Fruit fly (Drosophila melanogaster) whole organism, embryonic: ENCODE data around the gene Nle.
A peak's percentile ranks its signal among the peaks of the same experiment; 100 is the strongest.

Source experiments
- Adf1 ChIP-seq: fragments of 200-800 bp; sonication (Bioruptor generic); IDR thresholded peaks from 2 replicates; pipeline ENCODE4 v1.3.6; 2022; ENCODE audit warnings: missing biosample characterization, missing genetic modification characterization
- Bgb ChIP-seq: fragments of 200-800 bp; sonication (Bioruptor generic); IDR thresholded peaks from 2 replicates; pipeline ENCODE4 v1.3.6; 2022; ENCODE audit warnings: missing biosample characterization, missing genetic modification characterization; ENCODE audit not compliant: partially characterized antibody
- CG10462 ChIP-seq: fragments of 200-800 bp; sonication (Bioruptor generic); optimal IDR thresholded peaks from 2 replicates; lab custom pipeline; 2016; ENCODE audit warnings: missing biosample characterization, missing genetic modification characterization
- CG11456 ChIP-seq: fragments of 200-800 bp; sonication (Bioruptor generic); IDR thresholded peaks from 3 replicates; pipeline ENCODE4 v1.3.6; 2022; ENCODE audit warnings: missing biosample characterization, missing genetic modification characterization
- CG11696 ChIP-seq: fragments of 200-800 bp; sonication (Bioruptor generic); IDR thresholded peaks from 2 replicates; pipeline ENCODE4 v1.3.6; 2022; ENCODE audit warnings: missing biosample characterization, missing genetic modification characterization
- CG12071 ChIP-seq: fragments of 200-800 bp; sonication (Bioruptor generic); optimal IDR thresholded peaks from 3 replicates; lab custom pipeline; 2018; ENCODE audit warnings: missing biosample characterization, mild to moderate bottlenecking, missing genetic modification characterization
- CG13287 ChIP-seq: fragments of 200-800 bp; sonication (Bioruptor generic); IDR thresholded peaks from 2 replicates; pipeline ENCODE4 v1.3.6; 2022; ENCODE audit warnings: missing biosample characterization, missing genetic modification characterization; ENCODE audit not compliant: partially characterized antibody
- CG14441 ChIP-seq: fragments of 200-800 bp; sonication (Bioruptor generic); IDR thresholded peaks from 2 replicates; pipeline ENCODE4 v1.3.6; 2022; ENCODE audit warnings: missing biosample characterization, missing genetic modification characterization
- CG16779 ChIP-seq: fragments of 200-800 bp; sonication (Bioruptor generic); IDR thresholded peaks from 2 replicates; pipeline ENCODE4 v1.3.6; 2022; ENCODE audit warnings: missing biosample characterization, missing genetic modification characterization
- CG17186 ChIP-seq: fragments of 200-800 bp; sonication (Bioruptor generic); optimal IDR thresholded peaks from 3 replicates; lab custom pipeline; 2017; ENCODE audit warnings: missing biosample characterization, missing genetic modification reagents, missing genetic modification characterization
- CG17328 ChIP-seq: fragments of 200-800 bp; sonication (Bioruptor generic); IDR thresholded peaks from 2 replicates; pipeline ENCODE4 v1.3.6; 2022; ENCODE audit warnings: missing biosample characterization, missing genetic modification characterization
- CG17361 ChIP-seq: fragments of 200-800 bp; sonication (Bioruptor generic); IDR thresholded peaks from 3 replicates; pipeline ENCODE4 v1.3.6; 2022; ENCODE audit warnings: missing biosample characterization, missing genetic modification characterization
- CG1832 ChIP-seq: fragments of 200-800 bp; sonication (Bioruptor generic); optimal IDR thresholded peaks from 2 replicates; lab custom pipeline; 2017; ENCODE audit warnings: missing biosample characterization, mild to moderate bottlenecking, missing genetic modification characterization, inconsistent platforms
- CG18476 ChIP-seq: fragments of 200-800 bp; sonication (Bioruptor generic); optimal IDR thresholded peaks from 2 replicates; lab custom pipeline; 2016; ENCODE audit warnings: missing biosample characterization, mild to moderate bottlenecking, missing genetic modification characterization
- CG31224 ChIP-seq: fragments of 200-800 bp; sonication (Bioruptor generic); IDR thresholded peaks from 2 replicates; pipeline ENCODE4 v1.3.6; 2022; ENCODE audit warnings: missing biosample characterization, missing genetic modification characterization
- CG32767 ChIP-seq: fragments of 200-800 bp; sonication (Bioruptor generic); IDR thresholded peaks from 2 replicates; pipeline ENCODE4 v1.3.6; 2022; ENCODE audit warnings: missing biosample characterization, missing genetic modification characterization
- CG33557 ChIP-seq: fragments of 200-800 bp; sonication (Bioruptor generic); optimal IDR thresholded peaks from 2 replicates; lab custom pipeline; 2019; ENCODE audit warnings: missing biosample characterization, mild to moderate bottlenecking, missing genetic modification characterization, moderate library complexity
- CG3847 ChIP-seq: fragments of 200-800 bp; sonication (Bioruptor generic); IDR thresholded peaks from 2 replicates; pipeline ENCODE4 v1.3.6; 2022; ENCODE audit warnings: missing biosample characterization, missing genetic modification characterization
- CG4360 ChIP-seq: fragments of 200-800 bp; sonication (Bioruptor generic); IDR thresholded peaks from 2 replicates; pipeline ENCODE4 v1.3.6; 2022; ENCODE audit warnings: missing biosample characterization, missing genetic modification characterization
- CG4617 ChIP-seq: fragments of 200-800 bp; sonication (Bioruptor generic); optimal IDR thresholded peaks from 3 replicates; lab custom pipeline; 2016; ENCODE audit warnings: missing biosample characterization, missing genetic modification characterization, borderline replicate concordance
- CG5245 ChIP-seq: fragments of 200-800 bp; sonication (Bioruptor generic); optimal IDR thresholded peaks from 3 replicates; lab custom pipeline; 2016; ENCODE audit warnings: missing biosample characterization, missing genetic modification characterization
- CG6791 ChIP-seq: fragments of 200-800 bp; sonication (Bioruptor generic); IDR thresholded peaks from 3 replicates; pipeline ENCODE4 v1.3.6; 2022; ENCODE audit warnings: missing biosample characterization, missing genetic modification characterization; ENCODE audit not compliant: partially characterized antibody
- CG6813 ChIP-seq: fragments of 200-800 bp; sonication (Bioruptor generic); optimal IDR thresholded peaks from 2 replicates; lab custom pipeline; 2017; ENCODE audit warnings: missing biosample characterization, missing genetic modification characterization, mild to moderate bottlenecking, moderate library complexity, missing genetic modification reagents
- CrebB ChIP-seq: fragments of 200-800 bp; sonication (Bioruptor generic); optimal IDR thresholded peaks from 3 replicates; lab custom pipeline; 2018; ENCODE audit warnings: missing biosample characterization, mild to moderate bottlenecking, missing genetic modification characterization
- E2f1 ChIP-seq: fragments of 200-800 bp; sonication (Bioruptor generic); IDR thresholded peaks from 2 replicates; pipeline ENCODE4 v1.3.6; 2022; ENCODE audit warnings: missing biosample characterization, missing genetic modification characterization
- H2.0 ChIP-seq: fragments of 200-800 bp; sonication (Bioruptor generic); IDR thresholded peaks from 2 replicates; pipeline ENCODE4 v1.3.6; 2022; ENCODE audit warnings: missing biosample characterization, missing genetic modification characterization
- Kr ChIP-seq: fragments of 200-800 bp; sonication (Bioruptor generic); optimal IDR thresholded peaks from 2 replicates; lab custom pipeline; 2017; ENCODE audit warnings: missing biosample characterization, mild to moderate bottlenecking, missing genetic modification characterization
- MBD-R2 ChIP-seq: fragments of 200-800 bp; sonication (Bioruptor generic); IDR thresholded peaks from 2 replicates; pipeline ENCODE4 v1.3.6; 2022; ENCODE audit warnings: missing biosample characterization, missing genetic modification characterization
- Med ChIP-seq: fragments of 200-800 bp; sonication (Bioruptor generic); peaks from one replicate; lab custom pipeline; 2016; ENCODE audit warnings: missing biosample characterization, missing genetic modification characterization, mild to moderate bottlenecking, inconsistent platforms, moderate library complexity
- Myb ChIP-seq: fragments of 200-800 bp; sonication (Bioruptor generic); optimal IDR thresholded peaks from 2 replicates; lab custom pipeline; 2016; ENCODE audit warnings: missing biosample characterization, missing genetic modification characterization
- NfI ChIP-seq: fragments of 200-800 bp; sonication (Bioruptor generic); optimal IDR thresholded peaks from 3 replicates; lab custom pipeline; 2018; ENCODE audit warnings: missing biosample characterization, mild to moderate bottlenecking, missing genetic modification characterization, moderate library complexity
- Opbp ChIP-seq: fragments of 200-800 bp; sonication (Bioruptor generic); IDR thresholded peaks from 3 replicates; pipeline ENCODE4 v1.3.6; 2022; ENCODE audit warnings: missing biosample characterization, missing genetic modification characterization; ENCODE audit not compliant: partially characterized antibody
- Rfx ChIP-seq: fragments of 200-800 bp; sonication (Bioruptor generic); IDR thresholded peaks from 2 replicates; pipeline ENCODE4 v1.3.6; 2022; ENCODE audit warnings: missing biosample characterization, missing genetic modification characterization
- Stat92E ChIP-seq, 3 experiments: fragments of >200 bp in 2 of 3; fragments of 200-800 bp in 1 of 3; sonication (Bioruptor generic) in 1 of 3; optimal IDR thresholded peaks; 2 replicates each; lab custom pipeline; 2017 to 2019; ENCODE audit warnings: missing biosample characterization in 3 of 3, missing genetic modification characterization in 3 of 3, mild to moderate bottlenecking in 1 of 3, moderate library complexity in 1 of 3
- Taf1 ChIP-seq: fragments of 200-800 bp; sonication (Bioruptor generic); IDR thresholded peaks from 2 replicates; pipeline ENCODE4 v1.3.6; 2022; ENCODE audit warnings: missing biosample characterization, missing genetic modification characterization
- ac ChIP-seq: fragments of 200-800 bp; sonication (Bioruptor generic); optimal IDR thresholded peaks from 3 replicates; lab custom pipeline; 2017; ENCODE audit warnings: missing biosample characterization, mild to moderate bottlenecking, missing genetic modification characterization
- bigmax ChIP-seq: fragments of 200-800 bp; sonication (Bioruptor generic); optimal IDR thresholded peaks from 2 replicates; lab custom pipeline; 2018; ENCODE audit warnings: missing biosample characterization, mild to moderate bottlenecking, missing genetic modification characterization
- esg ChIP-seq: fragments of 200-800 bp; sonication (Bioruptor generic); conservative IDR thresholded peaks from 2 replicates; pipeline ENCODE4 v1.3.6; 2022; ENCODE audit warnings: missing biosample characterization, missing genetic modification characterization
- h ChIP-seq: fragments of >200 bp; optimal IDR thresholded peaks from 2 replicates; lab custom pipeline; 2017
- ham ChIP-seq: fragments of 200-800 bp; sonication (Bioruptor generic); IDR thresholded peaks from 2 replicates; pipeline ENCODE4 v1.3.6; 2022; ENCODE audit warnings: missing biosample characterization, missing genetic modification characterization
- her ChIP-seq: fragments of 200-800 bp; sonication (Bioruptor generic); optimal IDR thresholded peaks from 2 replicates; lab custom pipeline; 2016; ENCODE audit warnings: missing biosample characterization, missing genetic modification characterization
- nom ChIP-seq: fragments of 200-800 bp; sonication (Bioruptor generic); optimal IDR thresholded peaks from 2 replicates; lab custom pipeline; 2017; ENCODE audit warnings: missing biosample characterization, missing genetic modification characterization, mild to moderate bottlenecking, moderate library complexity, missing genetic modification reagents
- oc ChIP-seq: fragments of 200-800 bp; sonication (Bioruptor generic); optimal IDR thresholded peaks from 2 replicates; lab custom pipeline; 2018; ENCODE audit warnings: missing biosample characterization, mild to moderate bottlenecking, missing genetic modification characterization, moderate library complexity
- phol ChIP-seq: fragments of 200-800 bp; sonication (Bioruptor generic); optimal IDR thresholded peaks from 3 replicates; lab custom pipeline; 2018; ENCODE audit warnings: missing biosample characterization, mild to moderate bottlenecking, missing genetic modification characterization, moderate library complexity
- sim ChIP-seq: fragments of 200-800 bp; sonication (Bioruptor generic); IDR thresholded peaks from 2 replicates; pipeline ENCODE4 v1.3.6; 2022; ENCODE audit warnings: missing biosample characterization, missing genetic modification characterization
- sqz ChIP-seq: fragments of 200-800 bp; sonication (Bioruptor generic); optimal IDR thresholded peaks from 3 replicates; lab custom pipeline; 2018; ENCODE audit warnings: missing biosample characterization, mild to moderate bottlenecking, missing genetic modification characterization
- tll ChIP-seq, 2 experiments: fragments of 200-800 bp in 1 of 2; fragments of >200 bp in 1 of 2; sonication (Bioruptor generic) in 1 of 2; optimal IDR thresholded peaks; 2 replicates each; lab custom pipeline; 2017 to 2019; ENCODE audit warnings: missing biosample characterization in 2 of 2, missing genetic modification characterization in 2 of 2, mild to moderate bottlenecking in 1 of 2, moderate library complexity in 1 of 2
- vvl ChIP-seq: fragments of 200-800 bp; sonication (Bioruptor generic); IDR thresholded peaks from 2 replicates; pipeline ENCODE4 v1.3.6; 2022; ENCODE audit warnings: missing biosample characterization, missing genetic modification characterization
- wdn ChIP-seq: fragments of 200-800 bp; sonication (Bioruptor generic); IDR thresholded peaks from 2 replicates; pipeline ENCODE4 v1.3.6; 2022; ENCODE audit warnings: missing biosample characterization, missing genetic modification characterization

The Nle gene

DNA sequence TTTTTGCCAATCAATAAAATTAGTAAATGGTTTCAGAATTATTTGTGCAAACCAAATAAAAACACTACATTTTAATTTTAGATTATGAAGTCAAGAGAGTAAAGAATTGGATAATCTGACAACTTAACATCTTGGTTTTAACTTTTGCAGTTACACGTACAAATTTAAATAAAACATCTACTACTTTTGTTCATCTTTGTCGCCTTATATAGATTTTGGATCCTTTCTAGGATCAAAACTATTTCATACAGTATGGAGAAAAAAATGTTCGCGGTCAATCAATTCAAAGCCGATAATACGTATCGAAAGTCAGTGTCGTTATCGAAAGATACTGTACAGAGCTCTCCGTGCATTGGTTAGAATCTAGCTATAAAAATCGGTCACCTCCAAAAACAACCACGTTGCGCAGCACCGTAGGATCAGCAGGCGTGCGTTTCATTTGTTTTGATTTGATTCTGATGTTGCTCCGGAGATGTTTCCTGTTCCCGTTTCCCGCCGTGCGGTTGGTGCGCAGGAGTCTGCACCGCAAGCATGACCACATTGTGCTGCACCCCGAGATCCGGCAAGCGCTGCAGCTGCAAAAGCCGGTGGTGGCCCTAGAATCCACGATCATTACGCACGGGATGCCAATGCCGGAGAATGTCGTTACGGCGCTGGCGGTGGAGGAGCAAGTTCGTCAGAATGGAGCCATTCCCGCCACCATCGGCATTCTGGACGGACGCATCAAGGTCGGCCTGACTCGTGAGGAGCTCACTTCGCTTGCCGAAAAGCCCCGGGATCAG, 4.0 kb downstream of the Nle start, which contains the start of the genes uncNacbeta and CG2794 (continued):
- 0 out of 2 replicates have a peak, but pooled peaks have one; percentile 21 for TF ChIP-seq CG31224 (GFP tag; lab: Robert Waterston, UW)
- TF ChIP-seq bigmax: peak; percentile 89
- TF ChIP-seq Myb: peak; percentile 37
- no peak for TF ChIP-seq CG6813 (GFP tag; lab: Kevin White, UChicago)
- TF ChIP-seq H2.0 (GFP tag; lab: Robert Waterston, UW): no peak; the same call in 1 of the 2 replicates
- TF ChIP-seq nom: no peak
- TF ChIP-seq sqz (GFP tag; lab: Kevin White, UChicago): no peak
- TF ChIP-seq CG5245: no peak
- peak; percentile 71; the same call in 2 of the 3 replicates for TF ChIP-seq CG6791 (GFP tag; lab: Robert Waterston, UW)
- no peak; the same call in 1 of the 2 replicates for TF ChIP-seq Adf1
- TF ChIP-seq Med (GFP tag; lab: Kevin White, UChicago): peak; percentile 88
- no peak for TF ChIP-seq CG11696 (GFP tag; lab: Robert Waterston, UW)
- no peak for TF ChIP-seq vvl (GFP tag; lab: Robert Waterston, UW)
- 0 out of 2 replicates have a peak, but pooled peaks have one; percentile 18 for TF ChIP-seq wdn (GFP tag; lab: Robert Waterston, UW)
- no peak for TF ChIP-seq CG4360 (GFP tag; lab: Robert Waterston, UW)
- peak; percentile 82 for TF ChIP-seq CG13287 (GFP tag; lab: Robert Waterston, UW)
- no peak for TF ChIP-seq CG33557
- TF ChIP-seq Rfx: peak; percentile 55
- no peak for TF ChIP-seq CG1832 (GFP tag; lab: Kevin White, UChicago)
- TF ChIP-seq E2f1 (GFP tag; lab: Robert Waterston, UW): no peak
- TF ChIP-seq CG17328: no peak
- no peak for TF ChIP-seq CG10462 (GFP tag; lab: Kevin White, UChicago)
- no peak for TF ChIP-seq oc (tag; lab: Kevin White, UChicago)
- TF ChIP-seq Stat92E (GFP tag; optimal IDR thresholded peaks at IDR 0.05; lab: Kevin White, UChicago): peak in 1 of 3 experiments; percentile 43
- TF ChIP-seq CG3847 (GFP tag; lab: Robert Waterston, UW): no peak
- no peak for TF ChIP-seq tll (GFP tag; optimal IDR thresholded peaks at IDR 0.05; lab: Kevin White, UChicago)
- peak; percentile 73 for TF ChIP-seq Opbp (GFP tag; lab: Robert Waterston, UW)
- TF ChIP-seq her (GFP tag; lab: Kevin White, UChicago): peak; percentile 12
- no peak for TF ChIP-seq CG16779 (GFP tag; lab: Robert Waterston, UW)
- TF ChIP-seq sim: no peak
- TF ChIP-seq NfI (GFP tag; lab: Kevin White, UChicago): no peak
- no peak for TF ChIP-seq CG11456 (GFP tag; lab: Robert Waterston, UW)
- no peak for TF ChIP-seq CG18476 (GFP tag; lab: Kevin White, UChicago)
- peak; percentile 87 for TF ChIP-seq Bgb
- TF ChIP-seq ac: no peak
- TF ChIP-seq phol (tag; lab: Kevin White, UChicago): peak; percentile 3
- peak; percentile 86 for TF ChIP-seq MBD-R2 (GFP tag; lab: Robert Waterston, UW)
- TF ChIP-seq CG32767: no peak
- TF ChIP-seq Kr (GFP tag; lab: Kevin White, UChicago): no peak
- no peak for TF ChIP-seq CrebB (tag; lab: Kevin White, UChicago)
- TF ChIP-seq CG17186: peak; percentile 20
- TF ChIP-seq ham (GFP tag; lab: Robert Waterston, UW): no peak
- 0 out of 2 replicates have a peak, but pooled peaks have one; percentile 16 for TF ChIP-seq Taf1 (GFP tag; lab: Robert Waterston, UW)
- TF ChIP-seq CG17361 (GFP tag; lab: Robert Waterston, UW): no peak
- TF ChIP-seq esg (GFP tag; lab: Robert Waterston, UW): no peak
- no peak for TF ChIP-seq CG14441 (GFP tag; lab: Robert Waterston, UW)
- TF ChIP-seq CG12071: no peak
- peak; percentile 10 for TF ChIP-seq CG4617 (GFP tag; lab: Kevin White, UChicago)
- TF ChIP-seq h (lab: Kevin White, UChicago): no peak
